Worm (Caenorhabditis elegans) whole organism, L4 larva: Measurements from ENCODE around the gene fbxb-40.
"Not testable (repeated sequence)": the region's sequence is repeated elsewhere in the genome, so short reads cannot be mapped to it uniquely, and the experiment has no call there.

ENCODE experiments used
- D1046.2 ChIP-seq: fragments of 200-800 bp; sonication (Bioruptor generic); IDR thresholded peaks from 2 replicates; pipeline ENCODE4 v1.3.6; 2022; ENCODE audit warnings: missing genetic modification characterization, missing compliant biosample characterization
- F10B5.3 ChIP-seq: sonication (generic microtip); optimal IDR thresholded peaks from 2 replicates; lab custom pipeline; 2016; ENCODE audit warnings: mild to moderate bottlenecking, missing genetic modification characterization, missing compliant biosample characterization
- F26F4.8 ChIP-seq: fragments of 200-800 bp; sonication (Bioruptor generic); conservative IDR thresholded peaks from 2 replicates; pipeline ENCODE4 v1.3.6; 2022; ENCODE audit warnings: missing genetic modification characterization, missing compliant biosample characterization
- Y48G9A.11 ChIP-seq: fragments of 200-800 bp; sonication (Bioruptor generic); IDR thresholded peaks from 2 replicates; pipeline ENCODE4 v1.3.6; 2022; ENCODE audit warnings: missing genetic modification reagents, missing genetic modification characterization, missing compliant biosample characterization
- Y75B8A.6 ChIP-seq: fragments of 200-800 bp; sonication (Bioruptor generic); IDR thresholded peaks from 2 replicates; pipeline ENCODE4 v1.3.6; 2022; ENCODE audit warnings: missing genetic modification reagents, missing genetic modification characterization, missing compliant biosample characterization
- ZK337.2 ChIP-seq: fragments of 200-800 bp; sonication (Bioruptor generic); IDR thresholded peaks from 2 replicates; pipeline ENCODE4 v1.3.6; 2022; ENCODE audit warnings: missing genetic modification reagents, missing genetic modification characterization, missing compliant biosample characterization
- aly-2 ChIP-seq: sonication (generic microtip); optimal IDR thresholded peaks from 2 replicates; lab custom pipeline; 2018; ENCODE audit warnings: missing biosample characterization, missing genetic modification characterization
- attf-4 ChIP-seq: sonication (generic microtip); optimal IDR thresholded peaks from 3 replicates; lab custom pipeline; 2017; ENCODE audit warnings: missing biosample characterization, missing genetic modification characterization
- ceh-20 ChIP-seq: fragments of 200-800 bp; sonication (Bioruptor generic); IDR thresholded peaks from 2 replicates; pipeline ENCODE4 v1.3.6; 2022; ENCODE audit warnings: missing genetic modification reagents, missing genetic modification characterization, missing compliant biosample characterization
- ceh-28 ChIP-seq: fragments of 150-350 bp; optimal IDR thresholded peaks from 2 replicates; lab custom pipeline; 2014; ENCODE audit warnings: missing biosample characterization, missing genetic modification reagents, missing genetic modification characterization
- daf-19 ChIP-seq: fragments of 200-800 bp; sonication (Bioruptor generic); conservative IDR thresholded peaks from 2 replicates; pipeline ENCODE4 v1.3.6; 2022; ENCODE audit warnings: missing genetic modification characterization, missing compliant biosample characterization
- dmd-6 ChIP-seq: fragments of 200-800 bp; sonication (Bioruptor generic); IDR thresholded peaks from 2 replicates; pipeline ENCODE4 v1.3.6; 2022; ENCODE audit warnings: missing genetic modification reagents, missing genetic modification characterization, missing compliant biosample characterization
- dmd-9 ChIP-seq: fragments of 200-800 bp; sonication (Bioruptor generic); IDR thresholded peaks from 2 replicates; pipeline ENCODE4 v1.3.6; 2022; ENCODE audit warnings: missing genetic modification reagents, missing genetic modification characterization, missing compliant biosample characterization
- lin-1 ChIP-seq: fragments of 200-800 bp; sonication (Bioruptor generic); IDR thresholded peaks from 2 replicates; pipeline ENCODE4 v1.3.6; 2022; ENCODE audit warnings: missing genetic modification reagents, missing genetic modification characterization, missing compliant biosample characterization
- lin-13 ChIP-seq: fragments of 150-350 bp; optimal IDR thresholded peaks from 2 replicates; lab custom pipeline; 2014; ENCODE audit warnings: missing biosample characterization, missing genetic modification reagents, missing genetic modification characterization
- lin-38 ChIP-seq: fragments of 200-800 bp; sonication (Bioruptor generic); IDR thresholded peaks from 2 replicates; pipeline ENCODE4 v1.3.6; 2022; ENCODE audit warnings: missing genetic modification reagents, missing genetic modification characterization, missing compliant biosample characterization
- lin-39 ChIP-seq: fragments of 150-350 bp; optimal IDR thresholded peaks from 2 replicates; lab custom pipeline; 2014; ENCODE audit warnings: missing biosample characterization, missing genetic modification reagents, missing genetic modification characterization
- lsy-2 ChIP-seq, 2 experiments: fragments of 150-350 bp in 1 of 2; sonication (generic microtip) in 1 of 2; optimal IDR thresholded peaks; 2 replicates each; lab custom pipeline; 2014 to 2017; ENCODE audit warnings: missing biosample characterization in 2 of 2, missing genetic modification characterization in 2 of 2
- madf-5 ChIP-seq, 2 experiments: fragments of 200-800 bp; sonication (Bioruptor generic); IDR thresholded peaks; 2 replicates each; pipeline ENCODE4 v1.3.6; 2022; ENCODE audit warnings: missing compliant biosample characterization in 2 of 2, missing genetic modification characterization in 2 of 2
- mxl-3 ChIP-seq: fragments of 200-800 bp; sonication (Bioruptor generic); optimal IDR thresholded peaks from 2 replicates; lab custom pipeline; 2018; ENCODE audit warnings: mild to moderate bottlenecking, missing genetic modification characterization, missing compliant biosample characterization
- nhr-10 ChIP-seq: fragments of 150-350 bp; optimal IDR thresholded peaks from 2 replicates; lab custom pipeline; 2014; ENCODE audit warnings: missing biosample characterization, missing genetic modification characterization
- nhr-11 ChIP-seq: fragments of 150-350 bp; optimal IDR thresholded peaks from 2 replicates; lab custom pipeline; 2014; ENCODE audit warnings: missing biosample characterization, missing genetic modification characterization
- nhr-28 ChIP-seq: fragments of 150-350 bp; optimal IDR thresholded peaks from 2 replicates; lab custom pipeline; 2014; ENCODE audit warnings: missing biosample characterization, missing genetic modification characterization
- nhr-41 ChIP-seq: fragments of 200-800 bp; sonication (Bioruptor generic); IDR thresholded peaks from 2 replicates; pipeline ENCODE4 v1.3.6; 2022; ENCODE audit warnings: missing genetic modification reagents, missing genetic modification characterization, missing compliant biosample characterization
- nhr-48 ChIP-seq: sonication (generic microtip); optimal IDR thresholded peaks from 2 replicates; lab custom pipeline; 2016; ENCODE audit warnings: mild to moderate bottlenecking, missing genetic modification characterization, missing compliant biosample characterization
- nhr-76 ChIP-seq: fragments of 150-350 bp; optimal IDR thresholded peaks from 2 replicates; lab custom pipeline; 2014; ENCODE audit warnings: missing biosample characterization, missing genetic modification characterization
- pha-4 ChIP-seq, 2 experiments: fragments of 150-350 bp in 1 of 2; fragments of 200-800 bp in 1 of 2; sonication (Bioruptor generic) in 1 of 2; IDR thresholded peaks in 1 of 2; optimal IDR thresholded peaks in 1 of 2; 2 replicates each; pipeline versions ENCODE4 v1.3.6 to Lab custom; 2014 to 2022; ENCODE audit warnings: missing genetic modification characterization in 2 of 2, missing genetic modification reagents in 2 of 2, missing biosample characterization in 1 of 2, missing compliant biosample characterization in 1 of 2
- rbr-2 ChIP-seq: sonication (generic microtip); optimal IDR thresholded peaks from 2 replicates; lab custom pipeline; 2016; ENCODE audit warnings: missing genotype, missing genetic modification characterization, missing compliant biosample characterization
- skn-1 ChIP-seq: fragments of 150-350 bp; optimal IDR thresholded peaks from 2 replicates; lab custom pipeline; 2014; ENCODE audit warnings: missing biosample characterization, missing genetic modification characterization
- snpc-1.2 ChIP-seq: fragments of 200-800 bp; sonication (Bioruptor generic); IDR thresholded peaks from 2 replicates; pipeline ENCODE4 v1.3.6; 2022; ENCODE audit warnings: missing genetic modification reagents, missing genetic modification characterization, missing compliant biosample characterization
- snpc-4 ChIP-seq: fragments of 150-350 bp; optimal IDR thresholded peaks from 2 replicates; lab custom pipeline; 2014; ENCODE audit warnings: missing biosample characterization, missing genetic modification characterization
- spr-1 ChIP-seq: sonication (generic microtip); optimal IDR thresholded peaks from 2 replicates; lab custom pipeline; 2016; ENCODE audit warnings: mild to moderate bottlenecking, missing genetic modification characterization, missing compliant biosample characterization
- spr-3 ChIP-seq: fragments of 200-800 bp; sonication (Bioruptor generic); optimal IDR thresholded peaks from 2 replicates; lab custom pipeline; 2018; ENCODE audit warnings: mild to moderate bottlenecking, missing genetic modification characterization, missing compliant biosample characterization
- unc-62 ChIP-seq, 3 experiments: fragments of 150-350 bp in 1 of 3; sonication (generic microtip); optimal IDR thresholded peaks in 2 of 3; peaks in 1 of 3; 1 replicate in 1 of 3; 2 replicates in 2 of 3; lab custom pipeline; 2014 to 2017; ENCODE audit warnings: missing biosample characterization in 3 of 3, missing genetic modification characterization in 3 of 3, missing genetic modification reagents in 3 of 3, missing genotype in 1 of 3
- ztf-11 ChIP-seq: fragments of 150-350 bp; optimal IDR thresholded peaks from 2 replicates; lab custom pipeline; 2014; ENCODE audit warnings: missing biosample characterization, missing genetic modification characterization

Gene fbxb-40

ce11 chrII:1046937-1047336 is 2.8 kb downstream of the fbxb-40 start:
- TF ChIP-seq lin-38 (GFP tag; lab: Robert Waterston, UW) = no peak
- TF ChIP-seq unc-62 (GFP tag; optimal IDR thresholded peaks at IDR 0.05 in 1 of 2; lab: Kevin White, UChicago) = peak in 1 of 2 experiments; percentile 85
- no peak for TF ChIP-seq unc-62 (tag; optimal IDR thresholded peaks at IDR 0.05; lab: Kevin White, UChicago)
- TF ChIP-seq daf-19 = no peak
- 0 out of 2 replicates have a peak, but pooled peaks have one; percentile 27 for TF ChIP-seq D1046.2
- TF ChIP-seq dmd-9 (GFP tag; lab: Robert Waterston, UW) = no peak
- no peak for TF ChIP-seq skn-1
- no peak for TF ChIP-seq nhr-76 (tag; lab: Kevin White, UChicago)
- TF ChIP-seq spr-3 (GFP tag; lab: Kevin White, UChicago) = no peak
- no peak for TF ChIP-seq nhr-10 (tag; lab: Kevin White, UChicago)
- TF ChIP-seq, all 104 proteins: peak for 2

- TF ChIP-seq nhr-11 (no peak), F26F4.8 (GFP tag; lab: Robert Waterston, UW) (no peak), snpc-4 (tag; lab: Kevin White, UChicago) (no peak), ztf-11 (tag; lab: Kevin White, UChicago) (no peak), pha-4 (GFP tag; IDR thresholded peaks at IDR 0.05; lab: Robert Waterston, UW) (no peak), pha-4 (tag; optimal IDR thresholded peaks at IDR 0.05; lab: Kevin White, UChicago) (no peak)
- TF ChIP-seq, all 104 proteins: peak for 0
These were observed 4.1 kb downstream of the fbxb-40 start, which contains the start of gene str-148 for ce11 chrII:1045692-1046091. str-148 (plus strand) TSS chrII:1045992.

- not testable (repeated sequence) for TF ChIP-seq spr-1 (tag; lab: Kevin White, UChicago); Y75B8A.6 (GFP tag; lab: Robert Waterston, UW); dmd-6 (GFP tag; lab: Robert Waterston, UW)
These were observed 5.8 kb downstream of the fbxb-40 start, which contains the start of gene fbxb-45 for ce11 chrII:1043932-1044331. fbxb-45 (minus strand) TSS chrII:1044032.

ce11 chrII:1042227-1042626 is 7.5 kb downstream of the fbxb-40 start, which contains the start of gene fbxb-41:
fbxb-41 (minus strand) TSS chrII:1042327.
- no peak for TF ChIP-seq mxl-3
- peak in 1 of 2 experiments; percentile 35 for TF ChIP-seq unc-62 (GFP tag; optimal IDR thresholded peaks at IDR 0.05 in 1 of 2; lab: Kevin White, UChicago)
- TF ChIP-seq unc-62 (tag; optimal IDR thresholded peaks at IDR 0.05; lab: Kevin White, UChicago) = no peak
- no peak for TF ChIP-seq nhr-76 (tag; lab: Kevin White, UChicago)

- TF ChIP-seq nhr-41 (GFP tag; lab: Robert Waterston, UW) (no peak), daf-19 (no peak), madf-5 (GFP tag; IDR thresholded peaks at IDR 0.05; lab: Robert Waterston, UW) (no peak), lin-13 (GFP tag; lab: Kevin White, UChicago) (no peak), F10B5.3 (tag; lab: Kevin White, UChicago) (no peak), ztf-11 (tag; lab: Kevin White, UChicago) (no peak), rbr-2 (tag; lab: Kevin White, UChicago) (no peak), nhr-48 (no peak), lsy-2 (tag; optimal IDR thresholded peaks at IDR 0.05; lab: Kevin White, UChicago) (no peak), lin-1 (GFP tag; lab: Robert Waterston, UW) (no peak), ceh-28 (no peak), nhr-28 (tag; lab: Kevin White, UChicago) (no peak), dmd-6 (GFP tag; lab: Robert Waterston, UW) (no peak), ZK337.2 (GFP tag; lab: Robert Waterston, UW) (no peak), Y48G9A.11 (GFP tag; lab: Robert Waterston, UW) (no peak), lin-39 (tag; lab: Kevin White, UChicago) (no peak), aly-2 (no peak), snpc-1.2 (GFP tag; lab: Robert Waterston, UW) (no peak), ceh-20 (GFP tag; lab: Robert Waterston, UW) (no peak), attf-4 (tag; lab: Kevin White, UChicago) (no peak)
These were observed 9.3 kb downstream of the fbxb-40 start, which contains the start of gene fbxb-39 for ce11 chrII:1040464-1040863. fbxb-39 (minus strand) TSS chrII:1040564.
